Worm (Caenorhabditis elegans): ENCODE results near the gene rpl-21.

DNA sequence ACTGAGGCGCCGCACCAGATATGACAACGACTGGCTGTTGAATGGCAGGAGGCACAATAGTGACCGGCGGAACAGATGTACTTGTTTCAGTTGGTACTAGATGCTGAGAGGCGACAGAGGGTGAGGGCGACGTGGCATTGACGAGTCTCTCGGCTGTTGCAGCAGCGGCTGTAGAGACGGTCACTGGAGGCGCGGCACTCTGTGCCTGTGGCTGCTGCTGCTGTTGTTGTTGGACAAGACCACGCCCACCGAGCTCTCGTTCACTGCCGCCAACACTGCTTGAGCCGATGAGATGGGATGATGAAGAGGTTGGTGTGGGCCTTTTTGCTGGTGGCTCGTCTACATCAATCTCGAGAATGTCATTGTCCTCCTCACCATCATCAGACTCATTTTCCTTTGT lies 12.9 kb downstream of the rpl-21 start:
- TF ChIP-seq F13C5.2 (tag; optimal IDR thresholded peaks at IDR 0.05) (no peak), flt-1 (GFP tag; IDR thresholded peaks at IDR 0.05) (no peak), sea-1 (GFP tag; conservative IDR thresholded peaks at IDR 0.05) (no peak), ama-1 (optimal IDR thresholded peaks at IDR 0.05) (no peak), ets-7 (tag; optimal IDR thresholded peaks at IDR 0.05) (no peak), tra-4 (tag; optimal IDR thresholded peaks at IDR 0.05) (no peak), hmbx-1 (tag; optimal IDR thresholded peaks at IDR 0.05) (no peak), hmg-4 (GFP tag; optimal IDR thresholded peaks at IDR 0.05) (no peak), ceh-36 (tag; optimal IDR thresholded peaks at IDR 0.05) (no peak)

All from whole organism, early embryonic.